Fruit fly (Drosophila melanogaster): ENCODE measurements around the gene CG34132.

The CG34132 gene

dm6 chr2L:7932091-7932769, 46.9 kb downstream of the CG34132 start (continued):
- TF ChIP-seq cg (GFP tag; optimal IDR thresholded peaks at IDR 0.05) (no peak), TFAM (GFP tag; optimal IDR thresholded peaks at IDR 0.05) (no peak), sens-2 (GFP tag; IDR thresholded peaks at IDR 0.05) (no peak), slp2 (GFP tag; optimal IDR thresholded peaks at IDR 0.05) (no peak), CG6854 (GFP tag; optimal IDR thresholded peaks at IDR 0.05) (peak; percentile 52), CG17328 (GFP tag; IDR thresholded peaks at IDR 0.05) (peak; percentile 59), bowl (GFP tag; IDR thresholded peaks at IDR 0.05) (peak; percentile 37; the same call in 1 of the 2 replicates), CG17912 (GFP tag; optimal IDR thresholded peaks at IDR 0.05) (no peak), danr (GFP tag; IDR thresholded peaks at IDR 0.05) (no peak), CG31388 (GFP tag; optimal IDR thresholded peaks at IDR 0.05) (no peak), CG5953 (GFP tag; IDR thresholded peaks at IDR 0.05) (peak; percentile 65), CG8089 (GFP tag; optimal IDR thresholded peaks at IDR 0.05) (no peak), gem (tag; optimal IDR thresholded peaks at IDR 0.05) (peak; percentile 77), CG13894 (tag; optimal IDR thresholded peaks at IDR 0.05) (peak; percentile 90), CG7271 (tag; optimal IDR thresholded peaks at IDR 0.05) (no peak), tgo (GFP tag; IDR thresholded peaks at IDR 0.05) (peak; percentile 79), tll (GFP tag; optimal IDR thresholded peaks at IDR 0.05) (no peak), CG1233 (GFP tag; optimal IDR thresholded peaks at IDR 0.05) (peak; percentile 74), CG4282 (GFP tag; optimal IDR thresholded peaks at IDR 0.05) (no peak), exex (tag; optimal IDR thresholded peaks at IDR 0.05) (peak; percentile 69), Ada2b (GFP tag; IDR thresholded peaks at IDR 0.05) (peak; percentile 80), CG17802 (tag; optimal IDR thresholded peaks at IDR 0.05) (peak; percentile 44), CG11085 (GFP tag; IDR thresholded peaks at IDR 0.05) (peak; percentile 81), pfk (GFP tag; optimal IDR thresholded peaks at IDR 0.05) (no peak), CG17361 (GFP tag; IDR thresholded peaks at IDR 0.05) (peak; percentile 76), CG2712 (tag; optimal IDR thresholded peaks at IDR 0.05) (peak; percentile 68), chn (GFP tag; optimal IDR thresholded peaks at IDR 0.05) (no peak), Sry-δ (GFP tag; optimal IDR thresholded peaks at IDR 0.05) (no peak), unc-4 (GFP tag; IDR thresholded peaks at IDR 0.05; ENCODE audit: partially characterized antibody) (no peak), Xrp1 (GFP tag; IDR thresholded peaks at IDR 0.05) (peak; percentile 73), CG1647 (GFP tag; optimal IDR thresholded peaks at IDR 0.05) (peak; percentile 33), Sin3A (optimal IDR thresholded peaks at IDR 0.05) (no peak), CG13296 (GFP tag; optimal IDR thresholded peaks at IDR 0.05) (peak; percentile 90), MBD-R2 (GFP tag; IDR thresholded peaks at IDR 0.05) (peak; percentile 60; the same call in 1 of the 2 replicates), nom (GFP tag; optimal IDR thresholded peaks at IDR 0.05) (peak; percentile 69), zfh2 (GFP tag; optimal IDR thresholded peaks at IDR 0.05) (no peak), stc (GFP tag; IDR thresholded peaks at IDR 0.05) (peak; percentile 82), dmrt11E (tag; optimal IDR thresholded peaks at IDR 0.05) (no peak), mirr (GFP tag; optimal IDR thresholded peaks at IDR 0.05) (peak; percentile 41), CG1602 (GFP tag; optimal IDR thresholded peaks at IDR 0.05) (peak; percentile 37), crc (GFP tag; optimal IDR thresholded peaks at IDR 0.05) (no peak), ranshi (GFP tag; IDR thresholded peaks at IDR 0.05) (peak; percentile 76), chif (GFP tag; optimal IDR thresholded peaks at IDR 0.05) (peak in 1 of 2 experiments; percentile 30), CG18764 (GFP tag; optimal IDR thresholded peaks at IDR 0.05) (peak; percentile 35), CG3065 (GFP tag; optimal IDR thresholded peaks at IDR 0.05) (no peak), tx (GFP tag; optimal IDR thresholded peaks at IDR 0.05) (no peak), amos (GFP tag; IDR thresholded peaks at IDR 0.05; ENCODE audit: partially characterized antibody) (no peak), CG11456 (GFP tag; IDR thresholded peaks at IDR 0.05) (peak; percentile 79), CG11504 (tag; optimal IDR thresholded peaks at IDR 0.05) (peak; percentile 89), CG15696 (tag; optimal IDR thresholded peaks at IDR 0.05) (peak; percentile 32), da (GFP tag; optimal IDR thresholded peaks at IDR 0.05) (no peak)

Data from whole organism, embryonic.